5 worm cellular contexts compared by ENCODE assay signal in the genomic region with DNA sequence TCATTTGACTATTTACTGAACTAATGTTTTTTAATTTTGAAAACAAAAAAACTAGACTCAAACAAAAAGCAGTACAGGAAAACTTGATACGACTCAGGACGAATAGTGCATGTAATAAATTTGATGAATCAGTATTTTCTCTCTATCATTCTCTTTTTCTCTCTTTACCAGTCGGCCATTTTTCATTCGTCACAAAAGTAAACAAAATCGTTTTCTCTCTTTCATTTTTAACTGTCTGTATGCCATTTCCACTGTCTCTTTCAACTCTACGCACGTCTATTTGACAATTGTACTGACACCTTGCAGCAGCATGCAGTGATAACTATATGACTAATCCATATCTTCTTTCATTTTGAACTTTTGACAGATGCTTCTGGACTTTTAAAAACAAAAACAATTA.
TF ChIP-seq lines count a peak whose summit lies in the region.

A gene (minus strand): TSS at position 90 of the 400 bp plus-strand sequence.
A gene (plus strand): TSS at position 260 of the 400 bp plus-strand sequence.

TF ChIP-seq in whole organism, L1 larva, 84 proteins besides CTCF, POLR2A, EP300 and RAD21:
- TF ChIP-seq zag-1 (tag; optimal IDR thresholded peaks at IDR 0.05; lab: Kevin White, UChicago) (no peak), nhr-237 (tag; optimal IDR thresholded peaks at IDR 0.05; lab: Kevin White, UChicago) (no peak), efl-1 (optimal IDR thresholded peaks at IDR 0.05; lab: Kevin White, UChicago) (no peak), efl-1 (GFP tag; optimal IDR thresholded peaks at IDR 0.05 in 1 of 2; lab: Kevin White, UChicago) (peak in 1 of 2 experiments; percentile 85), lin-14 (GFP tag; optimal IDR thresholded peaks at IDR 0.05; lab: Kevin White, UChicago) (peak; percentile 1), C34B4.2 (tag; optimal IDR thresholded peaks at IDR 0.05; lab: Kevin White, UChicago) (no peak), dsc-1 (tag; optimal IDR thresholded peaks at IDR 0.05; lab: Kevin White, UChicago) (no peak), lin-35 (GFP tag; optimal IDR thresholded peaks at IDR 0.05; lab: Kevin White, UChicago) (peak in 1 of 2 experiments; percentile 17), elt-2 (tag; optimal IDR thresholded peaks at IDR 0.05; lab: Kevin White, UChicago) (peak; percentile 60), fkh-8 (tag; optimal IDR thresholded peaks at IDR 0.05; lab: Kevin White, UChicago) (no peak), mef-2 (tag; optimal IDR thresholded peaks at IDR 0.05; lab: Kevin White, UChicago) (no peak)
TF ChIP-seq in whole organism, L1 larva: peak in this region for 4.

TF ChIP-seq in whole organism, L2 larva, 48 proteins besides CTCF, POLR2A, EP300 and RAD21:
- peak; percentile 31 for TF ChIP-seq sma-3 (GFP tag; optimal IDR thresholded peaks at IDR 0.05; lab: Kevin White, UChicago)
- TF ChIP-seq R02D3.7 (tag; optimal IDR thresholded peaks at IDR 0.05; lab: Kevin White, UChicago) = no peak
- peak; percentile 2 for TF ChIP-seq nhr-129 (tag; optimal IDR thresholded peaks at IDR 0.05; lab: Kevin White, UChicago)
- peak; percentile 37 for TF ChIP-seq gmeb-1 (tag; optimal IDR thresholded peaks at IDR 0.05; lab: Kevin White, UChicago)
- TF ChIP-seq snpc-4 (tag; optimal IDR thresholded peaks at IDR 0.05; lab: Kevin White, UChicago) = no peak
- TF ChIP-seq fos-1 (tag; optimal IDR thresholded peaks at IDR 0.05; lab: Kevin White, UChicago) = peak; percentile 98

TF ChIP-seq in whole organism, L3 larva, 47 proteins besides CTCF, POLR2A, EP300 and RAD21:
- no peak for TF ChIP-seq lin-39 (tag; optimal IDR thresholded peaks at IDR 0.05; lab: Kevin White, UChicago)
- TF ChIP-seq nhr-77 (tag; optimal IDR thresholded peaks at IDR 0.05; lab: Kevin White, UChicago) = no peak
- TF ChIP-seq ceh-16 (tag; optimal IDR thresholded peaks at IDR 0.05; lab: Kevin White, UChicago) = no peak
- no peak for TF ChIP-seq nhr-12 (tag; optimal IDR thresholded peaks at IDR 0.05; lab: Kevin White, UChicago)
- TF ChIP-seq ceh-28 (tag; optimal IDR thresholded peaks at IDR 0.05; lab: Kevin White, UChicago) = no peak
- TF ChIP-seq elt-2 (tag; optimal IDR thresholded peaks at IDR 0.05; lab: Kevin White, UChicago) = peak; percentile 75
- peak; percentile 86 for TF ChIP-seq pqm-1 (tag; optimal IDR thresholded peaks at IDR 0.05; lab: Kevin White, UChicago)
- no peak for TF ChIP-seq nhr-23 (tag; optimal IDR thresholded peaks at IDR 0.05; lab: Kevin White, UChicago)
- TF ChIP-seq snpc-4 (tag; optimal IDR thresholded peaks at IDR 0.05; lab: Kevin White, UChicago) = no peak
- TF ChIP-seq jun-1 (tag; optimal IDR thresholded peaks at IDR 0.05; lab: Kevin White, UChicago) = peak; percentile 5
- TF ChIP-seq nhr-237 (tag; optimal IDR thresholded peaks at IDR 0.05; lab: Kevin White, UChicago) = no peak
- no peak for TF ChIP-seq aly-2 (tag; optimal IDR thresholded peaks at IDR 0.05; lab: Kevin White, UChicago)
- peak; percentile 85 for TF ChIP-seq pha-4 (tag; optimal IDR thresholded peaks at IDR 0.05; lab: Kevin White, UChicago)

TF ChIP-seq in whole organism, L4 larva, 104 proteins besides CTCF, POLR2A, EP300 and RAD21:
- TF ChIP-seq nhr-48 (tag; optimal IDR thresholded peaks at IDR 0.05; lab: Kevin White, UChicago) = peak; percentile 31
- no peak for TF ChIP-seq spr-1 (tag; optimal IDR thresholded peaks at IDR 0.05; lab: Kevin White, UChicago)
- no peak for TF ChIP-seq ztf-11 (tag; optimal IDR thresholded peaks at IDR 0.05; lab: Kevin White, UChicago)
- TF ChIP-seq pha-4 (GFP tag; IDR thresholded peaks at IDR 0.05; lab: Robert Waterston, UW) = no peak
- peak; percentile 25 for TF ChIP-seq pha-4 (tag; optimal IDR thresholded peaks at IDR 0.05; lab: Kevin White, UChicago)
- TF ChIP-seq pqm-1 (tag; optimal IDR thresholded peaks at IDR 0.05; lab: Kevin White, UChicago) = peak; percentile 64
- no peak for TF ChIP-seq fos-1 (tag; optimal IDR thresholded peaks at IDR 0.05; lab: Kevin White, UChicago)
- peak; percentile 89 for TF ChIP-seq dmd-6 (GFP tag; IDR thresholded peaks at IDR 0.05; lab: Robert Waterston, UW)
- TF ChIP-seq R02D3.7 (tag; optimal IDR thresholded peaks at IDR 0.05; lab: Kevin White, UChicago) = no peak
- peak; percentile 25 for TF ChIP-seq aha-1 (tag; lab: Kevin White, UChicago)
- peak; percentile 16 for TF ChIP-seq T20F7.1 (GFP tag; optimal IDR thresholded peaks at IDR 0.05; lab: Kevin White, UChicago)
- TF ChIP-seq php-3 (GFP tag; IDR thresholded peaks at IDR 0.05; lab: Robert Waterston, UW) = peak; percentile 43; the same call in 1 of the 2 replicates
- peak; percentile 79 for TF ChIP-seq dve-1 (tag; optimal IDR thresholded peaks at IDR 0.05; lab: Kevin White, UChicago; ENCODE audit: insufficient read depth)
- peak; percentile 80 for TF ChIP-seq hlh-11 (tag; optimal IDR thresholded peaks at IDR 0.05; lab: Kevin White, UChicago)
- TF ChIP-seq nhr-28 (tag; optimal IDR thresholded peaks at IDR 0.05; lab: Kevin White, UChicago) = peak; percentile 70
- peak in 1 of 2 experiments; percentile 63 for TF ChIP-seq daf-16 (GFP tag; optimal IDR thresholded peaks at IDR 0.05; lab: Kevin White, UChicago)
- peak; percentile 85 for TF ChIP-seq daf-16 (tag; optimal IDR thresholded peaks at IDR 0.05; lab: Kevin White, UChicago)
- 0 out of 2 replicates have a peak, but pooled peaks have one; percentile 38 for TF ChIP-seq tra-1 (GFP tag; IDR thresholded peaks at IDR 0.05; lab: Robert Waterston, UW)
TF ChIP-seq in whole organism, L4 larva: peak in this region for 12.

TF ChIP-seq in whole organism, young adult, 124 proteins besides CTCF, POLR2A, EP300 and RAD21:
- TF ChIP-seq let-607 (tag; optimal IDR thresholded peaks at IDR 0.05; lab: Kevin White, UChicago) (peak in 1 of 2 experiments; percentile 9), pha-4 (tag; optimal IDR thresholded peaks at IDR 0.05; lab: Kevin White, UChicago) (peak; percentile 16), nhr-80 (tag; optimal IDR thresholded peaks at IDR 0.05; lab: Kevin White, UChicago) (peak; percentile 89), unc-62 (GFP tag; optimal IDR thresholded peaks at IDR 0.05; lab: Kevin White, UChicago) (peak; percentile 77), aptf-3 (GFP tag; IDR thresholded peaks at IDR 0.05; lab: Robert Waterston, UW) (no peak)
